Fruit fly (Drosophila melanogaster): Measurements from ENCODE around the gene kairos.

kairos gene

dm6 chrX:18315835-18316234, 40.2 kb downstream of the kairos start:
- TF ChIP-seq CG17801 (GFP tag; optimal IDR thresholded peaks at IDR 0.05; ENCODE audit: partially characterized antibody): no peak

DNA sequence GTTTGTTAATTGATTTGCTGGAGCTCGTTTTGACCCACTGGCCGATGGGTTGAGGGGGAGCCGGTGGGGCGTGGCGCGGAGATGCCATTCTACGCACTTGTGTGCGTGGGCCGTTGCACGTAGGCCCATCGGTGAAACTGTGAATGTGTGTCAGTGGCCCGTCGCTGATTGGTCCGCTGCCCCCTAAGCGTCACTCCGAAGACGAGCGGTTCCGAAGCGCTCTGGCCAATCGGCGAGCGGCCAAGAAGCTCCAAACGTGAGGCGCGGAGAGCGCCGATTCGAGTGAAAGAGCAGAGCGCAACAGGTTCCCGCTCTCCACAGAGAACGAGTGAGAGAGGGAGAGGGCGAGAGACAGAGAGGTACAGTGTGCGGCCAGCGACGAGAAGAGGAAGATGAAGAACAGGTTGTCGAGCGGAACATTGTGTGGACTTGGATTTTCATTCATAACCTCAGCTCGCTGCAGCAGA, 43.5 kb downstream of the kairos start:
- TF ChIP-seq CG17801 (GFP tag; optimal IDR thresholded peaks at IDR 0.05; ENCODE audit: partially characterized antibody): no peak

- no peak for TF ChIP-seq CG17801 (GFP tag; optimal IDR thresholded peaks at IDR 0.05; ENCODE audit: partially characterized antibody)
Observed at dm6 chrX:18310979-18311378, 45.0 kb downstream of the kairos start.

dm6 chrX:18309241-18309697, 46.7 kb downstream of the kairos start, which contains the start of gene upd1:
Gene upd1, minus strand, starts transcription at chrX:18309291.
- TF ChIP-seq CG17801 (GFP tag; optimal IDR thresholded peaks at IDR 0.05; ENCODE audit: partially characterized antibody): no peak

dm6 chrX:18303580-18304305, 52.2 kb downstream of the kairos start:
- no peak for TF ChIP-seq CG17801 (GFP tag; optimal IDR thresholded peaks at IDR 0.05; ENCODE audit: partially characterized antibody)

DNA sequence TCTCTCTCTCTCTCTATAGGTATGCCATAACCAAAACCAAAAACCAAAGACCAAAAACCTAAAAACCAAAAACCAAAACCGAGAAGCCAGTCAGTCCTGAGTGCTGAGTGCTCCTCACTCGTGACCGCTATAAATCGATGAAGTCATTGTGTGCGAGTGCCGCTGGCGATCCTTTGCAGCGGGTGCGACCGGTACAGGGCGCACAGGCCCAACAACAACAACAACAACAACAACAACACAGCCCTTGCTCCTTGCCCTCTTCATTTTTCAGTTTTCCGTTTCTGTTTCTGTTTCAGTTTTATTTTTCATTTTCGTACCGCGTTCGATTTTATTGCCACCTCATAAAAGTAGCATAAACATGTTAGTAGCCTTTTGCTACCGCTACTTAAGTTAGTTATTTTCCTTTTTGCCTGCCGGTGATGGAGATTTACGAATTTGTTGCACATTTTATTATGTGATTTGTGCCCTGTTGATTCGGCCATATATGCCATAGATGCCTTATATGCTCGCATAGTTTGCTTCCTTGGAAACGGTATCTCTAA, 55.1 kb downstream of the kairos start:
- no peak for TF ChIP-seq CG17801 (GFP tag; optimal IDR thresholded peaks at IDR 0.05; ENCODE audit: partially characterized antibody)

dm6 chrX:18297905-18298630, 57.9 kb downstream of the kairos start:
- TF ChIP-seq CG17801 (GFP tag; optimal IDR thresholded peaks at IDR 0.05; ENCODE audit: partially characterized antibody): no peak

dm6 chrX:18294031-18294430, 62.0 kb downstream of the kairos start:
- TF ChIP-seq CG17801 (GFP tag; optimal IDR thresholded peaks at IDR 0.05; ENCODE audit: partially characterized antibody): no peak

DNA sequence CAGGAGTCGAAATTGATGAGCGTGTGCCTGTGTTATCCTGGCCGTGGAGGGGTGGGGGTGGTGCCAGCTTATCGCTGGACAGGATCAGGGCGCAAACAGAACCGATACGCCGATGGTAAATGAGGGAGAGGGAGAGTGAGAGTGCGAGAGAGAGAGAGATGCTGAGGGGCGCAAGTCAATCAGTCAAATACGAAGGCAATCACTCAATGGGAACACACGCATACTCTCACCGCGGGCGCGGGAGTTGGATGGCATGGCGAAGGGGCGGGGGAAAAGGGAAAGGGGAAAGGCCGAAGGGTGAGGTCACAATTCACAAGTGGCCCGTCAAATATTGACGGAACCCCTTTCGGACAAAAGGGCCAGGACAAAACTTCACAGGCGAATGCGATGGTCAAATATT, 67.3 kb downstream of the kairos start:
- no peak for TF ChIP-seq CG17801 (GFP tag; optimal IDR thresholded peaks at IDR 0.05; ENCODE audit: partially characterized antibody)

DNA sequence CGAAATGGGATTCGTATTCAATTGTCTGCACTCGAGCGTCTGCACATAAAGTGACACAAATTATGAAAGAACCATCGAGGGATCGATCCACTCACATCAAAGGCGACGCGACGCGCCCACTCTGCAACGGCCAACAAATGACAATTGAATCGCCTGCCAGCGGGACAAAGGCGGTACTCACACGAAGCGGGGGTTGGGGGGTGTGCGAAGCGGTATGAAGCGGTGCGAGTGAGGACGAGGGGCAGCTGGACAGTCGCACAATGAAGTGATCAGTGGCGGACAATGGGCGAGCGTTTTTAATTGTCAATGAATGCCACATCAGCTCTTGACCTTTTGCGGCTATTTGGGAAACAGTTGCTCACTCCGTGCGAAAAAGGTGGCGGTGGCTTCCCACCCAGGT, 68.4 kb downstream of the kairos start:
- no peak for TF ChIP-seq CG17801 (GFP tag; optimal IDR thresholded peaks at IDR 0.05; ENCODE audit: partially characterized antibody)

DNA sequence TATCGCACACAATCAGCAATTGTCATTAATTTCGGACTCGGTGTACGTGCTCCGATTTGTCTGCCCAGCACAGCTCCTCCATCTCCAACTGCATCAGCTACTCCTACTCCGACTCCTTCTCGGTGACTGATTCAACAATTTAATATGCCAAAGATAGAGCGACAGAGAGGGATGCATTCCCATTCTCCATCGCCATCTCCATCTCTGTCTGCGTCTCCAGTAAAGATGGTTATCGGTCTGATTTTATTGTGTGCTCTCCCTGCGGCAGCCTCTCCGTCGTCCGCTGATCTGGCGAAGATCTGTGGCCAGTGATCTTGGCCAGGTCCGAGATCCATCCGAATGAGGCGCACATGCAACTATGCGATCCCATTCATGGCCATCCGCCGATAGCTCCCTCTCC, 70.8 kb downstream of the kairos start:
- no peak for TF ChIP-seq CG17801 (GFP tag; optimal IDR thresholded peaks at IDR 0.05; ENCODE audit: partially characterized antibody)

- no peak for TF ChIP-seq CG17801 (GFP tag; optimal IDR thresholded peaks at IDR 0.05; ENCODE audit: partially characterized antibody)
Observed at dm6 chrX:18282381-18282813, 73.6 kb downstream of the kairos start.

DNA sequence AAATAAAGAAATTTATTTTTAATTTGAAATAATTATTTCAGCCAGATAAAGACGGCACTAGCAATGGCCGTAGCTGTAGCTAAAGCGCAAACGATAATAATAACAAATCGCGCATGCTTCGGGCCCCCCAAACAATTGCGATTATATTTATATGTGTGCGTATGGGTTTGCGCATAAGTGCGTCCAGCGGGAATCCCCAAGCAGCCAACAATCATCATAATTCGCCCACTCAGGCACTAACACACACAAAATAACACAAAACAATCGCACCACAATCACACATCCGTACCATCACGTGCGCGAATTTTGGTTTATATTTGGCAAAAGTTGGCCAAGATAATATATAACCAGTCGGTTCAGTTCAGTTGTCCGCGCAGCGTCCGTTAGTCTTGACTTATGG, 77.3 kb downstream of the kairos start:
- no peak for TF ChIP-seq CG17801 (GFP tag; optimal IDR thresholded peaks at IDR 0.05; ENCODE audit: partially characterized antibody)

DNA sequence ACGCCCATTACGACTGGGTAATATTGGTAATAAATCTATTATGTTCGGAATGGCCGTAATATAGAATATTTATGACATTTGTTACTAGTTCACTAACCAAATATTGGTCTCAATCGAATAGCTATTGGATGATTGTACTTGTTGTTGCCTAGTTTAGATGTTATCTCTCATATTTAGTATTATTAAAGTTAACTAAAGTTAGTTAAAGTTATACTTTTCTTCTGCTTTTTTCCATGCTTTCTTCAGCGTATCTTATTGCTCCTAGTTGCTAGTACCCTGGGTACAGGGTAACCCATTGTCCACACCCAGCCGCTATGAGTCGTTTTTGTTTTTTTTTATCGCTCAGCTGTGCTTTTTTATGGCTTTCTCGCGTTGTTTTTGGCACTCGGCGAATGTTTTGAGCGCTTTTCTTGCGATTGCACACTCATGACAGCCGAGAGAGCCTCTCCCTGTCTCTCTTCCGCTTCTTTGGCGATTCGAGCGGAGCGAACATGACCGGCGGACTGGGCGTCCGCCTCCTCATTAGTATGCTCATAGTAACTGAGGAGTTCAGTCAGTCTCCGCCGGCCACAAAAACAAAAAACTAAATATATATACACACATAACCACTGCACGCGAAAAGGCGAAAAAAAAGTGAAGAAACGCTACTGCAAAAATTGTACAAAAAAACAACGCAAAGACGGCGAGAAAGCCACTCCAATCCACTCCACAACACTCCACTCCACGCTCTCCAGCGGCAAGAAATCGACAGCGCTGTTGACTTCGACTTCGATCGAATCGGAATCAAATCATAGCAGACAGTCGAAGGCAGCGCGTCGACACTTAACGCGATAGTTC, 79.3 kb downstream of the kairos start, which contains the start of gene upd3:
Gene upd3 (plus strand): TSS at position 749 of the 837 bp plus-strand sequence.
- TF ChIP-seq CG17801 (GFP tag; optimal IDR thresholded peaks at IDR 0.05; ENCODE audit: partially characterized antibody): no peak

DNA sequence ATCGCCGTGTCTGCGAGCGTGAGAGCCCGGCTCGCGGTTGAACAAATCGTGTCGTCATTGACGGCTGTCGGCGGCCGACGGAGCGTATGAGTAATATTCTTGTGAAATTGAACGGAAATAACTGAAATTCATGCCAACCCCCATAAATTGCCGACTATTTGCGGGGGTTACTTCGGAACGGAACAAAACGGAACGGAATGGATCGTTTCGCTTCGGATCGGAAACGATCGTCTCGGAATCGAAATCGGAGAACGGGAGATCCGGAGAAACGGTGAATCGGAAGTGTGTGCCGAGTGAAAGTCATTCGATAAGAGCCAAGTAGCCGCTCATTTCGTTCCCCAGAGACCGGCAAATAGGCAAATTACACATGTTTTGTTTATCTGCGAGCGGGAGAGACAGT, 80.1 kb downstream of the kairos start:
- no peak for TF ChIP-seq CG17801 (GFP tag; optimal IDR thresholded peaks at IDR 0.05; ENCODE audit: partially characterized antibody)
